Fruit fly (Drosophila melanogaster): ENCODE measurements around the gene Clp.

Gene Clp

dm6 chr2L:815785-816389 lies 3.9 kb upstream of the Clp start, which contains the start of the genes Saf6 and Pex12 (continued):
- TF ChIP-seq E2f2 (GFP tag; IDR thresholded peaks at IDR 0.05) = peak; percentile 52
- no peak for TF ChIP-seq CG9215 (GFP tag; IDR thresholded peaks at IDR 0.05)
- TF ChIP-seq zen2 (GFP tag; IDR thresholded peaks at IDR 0.05; ENCODE audit: partially characterized antibody) = peak; percentile 85
- peak; percentile 80 for TF ChIP-seq HLH4C (GFP tag; IDR thresholded peaks at IDR 0.05; ENCODE audit: partially characterized antibody)
- TF ChIP-seq Dek (tag; optimal IDR thresholded peaks at IDR 0.05) = no peak
- peak; percentile 85 for TF ChIP-seq CG14860 (GFP tag; IDR thresholded peaks at IDR 0.05; ENCODE audit: partially characterized antibody)
- TF ChIP-seq Pdp1 (GFP tag; optimal IDR thresholded peaks at IDR 0.05) = peak in 1 of 2 experiments; percentile 21
- TF ChIP-seq mirr (GFP tag; optimal IDR thresholded peaks at IDR 0.05) = peak; percentile 22
- TF ChIP-seq Dref (GFP tag; IDR thresholded peaks at IDR 0.05) = peak; percentile 88
- TF ChIP-seq Ets97D (GFP tag; optimal IDR thresholded peaks at IDR 0.05) = no peak
- TF ChIP-seq BEAF-32 (GFP tag; optimal IDR thresholded peaks at IDR 0.05) = peak; percentile 79
- TF ChIP-seq BtbVII (GFP tag; optimal IDR thresholded peaks at IDR 0.05) = no peak
- no peak for TF ChIP-seq CG12219 (GFP tag; optimal IDR thresholded peaks at IDR 0.05)
- TF ChIP-seq bbx (GFP tag; IDR thresholded peaks at IDR 0.05; ENCODE audit: partially characterized antibody) = peak; percentile 82
- peak; percentile 79 for TF ChIP-seq amos (GFP tag; IDR thresholded peaks at IDR 0.05; ENCODE audit: partially characterized antibody)
- TF ChIP-seq fd96Cb (tag; optimal IDR thresholded peaks at IDR 0.05) = no peak
- TF ChIP-seq HLH54F (GFP tag; optimal IDR thresholded peaks at IDR 0.05) = no peak
- no peak for TF ChIP-seq CG30431 (GFP tag; optimal IDR thresholded peaks at IDR 0.05)
- TF ChIP-seq YL-1 (GFP tag; optimal IDR thresholded peaks at IDR 0.05) = peak; percentile 7
- peak; percentile 3 for TF ChIP-seq nmo (GFP tag; optimal IDR thresholded peaks at IDR 0.05)
- TF ChIP-seq ci (GFP tag; IDR thresholded peaks at IDR 0.05) = 0 out of 3 replicates have a peak, but pooled peaks have one; percentile 12
- TF ChIP-seq Myb (GFP tag; optimal IDR thresholded peaks at IDR 0.05) = peak; percentile 15
- peak; percentile 21 for TF ChIP-seq CG14710 (tag; optimal IDR thresholded peaks at IDR 0.05)
- TF ChIP-seq bigmax (GFP tag; optimal IDR thresholded peaks at IDR 0.05) = peak; percentile 21
- TF ChIP-seq bcd (GFP tag; optimal IDR thresholded peaks at IDR 0.05) = no peak
- TF ChIP-seq CG32767 (GFP tag; IDR thresholded peaks at IDR 0.05) = no peak
- peak; percentile 3 for TF ChIP-seq CG15514 (GFP tag; optimal IDR thresholded peaks at IDR 0.05)
- peak; percentile 85 for TF ChIP-seq sna (GFP tag; IDR thresholded peaks at IDR 0.05; ENCODE audit: partially characterized antibody)
- peak; percentile 8 for TF ChIP-seq CG13775 (GFP tag; optimal IDR thresholded peaks at IDR 0.05)
- no peak for TF ChIP-seq CG6683 (GFP tag; optimal IDR thresholded peaks at IDR 0.05)
- peak; percentile 77 for TF ChIP-seq CG16813 (GFP tag; IDR thresholded peaks at IDR 0.05; ENCODE audit: partially characterized antibody)
- TF ChIP-seq phol (tag; optimal IDR thresholded peaks at IDR 0.05) = no peak
- TF ChIP-seq inv (GFP tag; IDR thresholded peaks at IDR 0.05; ENCODE audit: partially characterized antibody) = peak; percentile 68
- TF ChIP-seq Opbp (GFP tag; IDR thresholded peaks at IDR 0.05; ENCODE audit: partially characterized antibody) = peak; percentile 85; the same call in 2 of the 3 replicates
- TF ChIP-seq CG10267 (tag; optimal IDR thresholded peaks at IDR 0.05) = peak; percentile 20
- TF ChIP-seq CG13424 (tag; optimal IDR thresholded peaks at IDR 0.05) = no peak
- TF ChIP-seq CG10979 (tag; optimal IDR thresholded peaks at IDR 0.05) = peak; percentile 26
- no peak for TF ChIP-seq CG12391 (tag; optimal IDR thresholded peaks at IDR 0.05)
- TF ChIP-seq CG12659 (GFP tag; optimal IDR thresholded peaks at IDR 0.05) = peak; percentile 12
- TF ChIP-seq TFAM (GFP tag; optimal IDR thresholded peaks at IDR 0.05) = no peak
- no peak for TF ChIP-seq CG12071 (GFP tag; optimal IDR thresholded peaks at IDR 0.05)
- peak; percentile 90 for TF ChIP-seq MBD-R2 (GFP tag; IDR thresholded peaks at IDR 0.05)
- TF ChIP-seq GATAe (GFP tag; conservative IDR thresholded peaks at IDR 0.05) = peak; percentile 37
- TF ChIP-seq chinmo (GFP tag; IDR thresholded peaks at IDR 0.05; ENCODE audit: partially characterized antibody) = peak; percentile 89
- TF ChIP-seq CG14050 (GFP tag; IDR thresholded peaks at IDR 0.05) = no peak
- peak; percentile 11 for TF ChIP-seq trem (tag; optimal IDR thresholded peaks at IDR 0.05)
- TF ChIP-seq CG7963 (GFP tag; IDR thresholded peaks at IDR 0.05; ENCODE audit: partially characterized antibody) = peak; percentile 83
